Worm (Caenorhabditis elegans): ENCODE results near the gene mltn-8.

ce11 chrV:415072-415471, 35.0 kb upstream of the mltn-8 start:
- TF ChIP-seq him-1 (tag; optimal IDR thresholded peaks at IDR 0.05): no peak
- TF ChIP-seq W03F9.2 (tag; optimal IDR thresholded peaks at IDR 0.05): no peak
- no peak for TF ChIP-seq dao-5 (tag; optimal IDR thresholded peaks at IDR 0.05)
